Fruit fly (Drosophila melanogaster) Kc167 (cell line): ENCODE data around the gene RpL7A.

Experiments
- h ChIP-seq: fragments of >200 bp; optimal IDR thresholded peaks from 3 replicates; lab custom pipeline; 2018; ENCODE audit warnings: missing external identifiers
- psq ChIP-seq: fragments of >200 bp; optimal IDR thresholded peaks from 2 replicates; lab custom pipeline; 2017; ENCODE audit warnings: missing external identifiers

- no peak for TF ChIP-seq psq (lab: Kevin White, UChicago)
- no peak for TF ChIP-seq h (lab: Kevin White, UChicago)
These were observed 41.3 kb upstream of the RpL7A start for dm6 chrX:6574488-6574887.
